Fruit fly (Drosophila melanogaster) whole organism, embryonic: ENCODE results near the gene CG14684.

Source experiments
- Abd-B ChIP-seq: fragments of 200-800 bp; sonication (Bioruptor generic); optimal IDR thresholded peaks from 2 replicates; lab custom pipeline; 2018; ENCODE audit warnings: missing biosample characterization, mild to moderate bottlenecking, missing genetic modification characterization, moderate library complexity
- Bdp1 ChIP-seq: fragments of 200-800 bp; sonication (Bioruptor generic); optimal IDR thresholded peaks from 3 replicates; lab custom pipeline; 2016; ENCODE audit warnings: missing biosample characterization, missing genetic modification characterization
- Bgb ChIP-seq: fragments of 200-800 bp; sonication (Bioruptor generic); IDR thresholded peaks from 2 replicates; pipeline ENCODE4 v1.3.6; 2022; ENCODE audit warnings: missing biosample characterization, missing genetic modification characterization; ENCODE audit not compliant: partially characterized antibody
- CG10147 ChIP-seq: fragments of 200-800 bp; sonication (Bioruptor generic); optimal IDR thresholded peaks from 2 replicates; lab custom pipeline; 2019; ENCODE audit warnings: missing biosample characterization, mild to moderate bottlenecking, missing genetic modification characterization, moderate library complexity
- CG13123 ChIP-seq: fragments of 200-800 bp; sonication (Bioruptor generic); optimal IDR thresholded peaks from 2 replicates; lab custom pipeline; 2016; ENCODE audit warnings: missing biosample characterization, missing genetic modification characterization
- CG13424 ChIP-seq: fragments of 200-800 bp; sonication (Bioruptor generic); optimal IDR thresholded peaks from 2 replicates; lab custom pipeline; 2019; ENCODE audit warnings: missing biosample characterization, mild to moderate bottlenecking, missing genetic modification characterization, moderate library complexity
- CG14860 ChIP-seq: fragments of 200-800 bp; sonication (Bioruptor generic); IDR thresholded peaks from 3 replicates; pipeline ENCODE4 v1.3.6; 2022; ENCODE audit warnings: missing biosample characterization, missing genetic modification characterization; ENCODE audit not compliant: partially characterized antibody
- CG15269 ChIP-seq: fragments of 200-800 bp; sonication (Bioruptor generic); optimal IDR thresholded peaks from 2 replicates; lab custom pipeline; 2018; ENCODE audit warnings: missing biosample characterization, mild to moderate bottlenecking, missing genetic modification characterization, moderate library complexity
- CG1529 ChIP-seq: fragments of 200-800 bp; sonication (Bioruptor generic); optimal IDR thresholded peaks from 3 replicates; lab custom pipeline; 2018; ENCODE audit warnings: missing biosample characterization, missing genetic modification characterization
- CG1603 ChIP-seq: fragments of 200-800 bp; sonication (Bioruptor generic); optimal IDR thresholded peaks from 2 replicates; lab custom pipeline; 2019; ENCODE audit warnings: missing biosample characterization, mild to moderate bottlenecking, missing genetic modification characterization, moderate library complexity
- CG17328 ChIP-seq: fragments of 200-800 bp; sonication (Bioruptor generic); IDR thresholded peaks from 2 replicates; pipeline ENCODE4 v1.3.6; 2022; ENCODE audit warnings: missing biosample characterization, missing genetic modification characterization
- CG17361 ChIP-seq: fragments of 200-800 bp; sonication (Bioruptor generic); IDR thresholded peaks from 3 replicates; pipeline ENCODE4 v1.3.6; 2022; ENCODE audit warnings: missing biosample characterization, missing genetic modification characterization
- CG18476 ChIP-seq: fragments of 200-800 bp; sonication (Bioruptor generic); optimal IDR thresholded peaks from 2 replicates; lab custom pipeline; 2016; ENCODE audit warnings: missing biosample characterization, mild to moderate bottlenecking, missing genetic modification characterization
- CG18619 ChIP-seq: fragments of 200-800 bp; sonication (Bioruptor generic); optimal IDR thresholded peaks from 3 replicates; lab custom pipeline; 2017; ENCODE audit warnings: missing biosample characterization, mild to moderate bottlenecking, missing genetic modification characterization
- CG2678 ChIP-seq: fragments of 200-800 bp; sonication (Bioruptor generic); optimal IDR thresholded peaks from 3 replicates; lab custom pipeline; 2019; ENCODE audit warnings: missing biosample characterization, mild to moderate bottlenecking, missing genetic modification characterization, moderate library complexity
- CG6272 ChIP-seq: fragments of 200-800 bp; sonication (Bioruptor generic); IDR thresholded peaks from 2 replicates; pipeline ENCODE4 v1.3.6; 2022; ENCODE audit warnings: missing biosample characterization, missing genetic modification characterization
- CG7839 ChIP-seq: fragments of 200-800 bp; sonication (Bioruptor generic); optimal IDR thresholded peaks from 3 replicates; lab custom pipeline; 2018; ENCODE audit warnings: missing biosample characterization, mild to moderate bottlenecking, missing genetic modification characterization, moderate library complexity
- CG7987 ChIP-seq: fragments of 200-800 bp; sonication (Bioruptor generic); optimal IDR thresholded peaks from 2 replicates; lab custom pipeline; 2018; ENCODE audit warnings: missing biosample characterization, mild to moderate bottlenecking, missing genetic modification characterization, moderate library complexity
- CG9932 ChIP-seq: fragments of 200-800 bp; sonication (Bioruptor generic); IDR thresholded peaks from 2 replicates; pipeline ENCODE4 v1.3.6; 2022; ENCODE audit warnings: missing biosample characterization, missing genetic modification characterization
- D ChIP-seq, 2 experiments: fragments of 200-800 bp in 1 of 2; fragments of >200 bp in 1 of 2; sonication (Bioruptor generic) in 1 of 2; optimal IDR thresholded peaks; 2 replicates in 1 of 2; 3 replicates in 1 of 2; lab custom pipeline; 2017; ENCODE audit warnings: mild to moderate bottlenecking in 1 of 2, missing biosample characterization in 1 of 2, missing genetic modification characterization in 1 of 2, missing genetic modification reagents in 1 of 2
- Dfd ChIP-seq, 2 experiments: fragments of >200 bp; optimal IDR thresholded peaks; 2 replicates each; lab custom pipeline; 2017; ENCODE audit warnings: missing biosample characterization in 2 of 2, missing genetic modification characterization in 2 of 2
- H2.0 ChIP-seq: fragments of 200-800 bp; sonication (Bioruptor generic); IDR thresholded peaks from 2 replicates; pipeline ENCODE4 v1.3.6; 2022; ENCODE audit warnings: missing biosample characterization, missing genetic modification characterization
- Hsf ChIP-seq: fragments of 200-800 bp; sonication (Bioruptor generic); optimal IDR thresholded peaks from 3 replicates; lab custom pipeline; 2016; ENCODE audit warnings: missing biosample characterization, missing genetic modification characterization
- Jarid2 ChIP-seq: fragments of 200-800 bp; sonication (Bioruptor generic); optimal IDR thresholded peaks from 3 replicates; lab custom pipeline; 2017; ENCODE audit warnings: mild to moderate bottlenecking, missing biosample characterization, missing genetic modification reagents, missing genetic modification characterization
- Lpt ChIP-seq: fragments of >200 bp; optimal IDR thresholded peaks from 2 replicates; lab custom pipeline; 2018; ENCODE audit warnings: missing biosample characterization, missing genetic modification characterization
- Med ChIP-seq: fragments of 200-800 bp; sonication (Bioruptor generic); peaks from one replicate; lab custom pipeline; 2016; ENCODE audit warnings: missing biosample characterization, missing genetic modification characterization, mild to moderate bottlenecking, inconsistent platforms, moderate library complexity
- NFAT ChIP-seq: fragments of 200-800 bp; sonication (Bioruptor generic); IDR thresholded peaks from 2 replicates; pipeline ENCODE4 v1.3.6; 2022; ENCODE audit warnings: missing biosample characterization, missing genetic modification characterization
- Nf-YA ChIP-seq: fragments of 200-800 bp; sonication (Bioruptor generic); IDR thresholded peaks from 2 replicates; pipeline ENCODE4 v1.3.6; 2022; ENCODE audit warnings: missing biosample characterization, missing genetic modification characterization
- Opbp ChIP-seq: fragments of 200-800 bp; sonication (Bioruptor generic); IDR thresholded peaks from 3 replicates; pipeline ENCODE4 v1.3.6; 2022; ENCODE audit warnings: missing biosample characterization, missing genetic modification characterization; ENCODE audit not compliant: partially characterized antibody
- Pdp1 ChIP-seq, 2 experiments: fragments of 200-800 bp; sonication (Bioruptor generic); optimal IDR thresholded peaks; 3 replicates each; lab custom pipeline; 2016; ENCODE audit warnings: missing biosample characterization in 2 of 2, missing genetic modification characterization in 2 of 2, mild to moderate bottlenecking in 1 of 2, moderate library complexity in 1 of 2
- Six4 ChIP-seq: fragments of 200-800 bp; sonication (Bioruptor generic); optimal IDR thresholded peaks from 2 replicates; lab custom pipeline; 2016; ENCODE audit warnings: missing biosample characterization, missing genetic modification characterization
- Stat92E ChIP-seq, 3 experiments: fragments of >200 bp in 2 of 3; fragments of 200-800 bp in 1 of 3; sonication (Bioruptor generic) in 1 of 3; optimal IDR thresholded peaks; 2 replicates each; lab custom pipeline; 2017 to 2019; ENCODE audit warnings: missing biosample characterization in 3 of 3, missing genetic modification characterization in 3 of 3, mild to moderate bottlenecking in 1 of 3, moderate library complexity in 1 of 3
- Vsx1 ChIP-seq: fragments of 200-800 bp; sonication (Bioruptor generic); optimal IDR thresholded peaks from 2 replicates; lab custom pipeline; 2017; ENCODE audit warnings: missing biosample characterization, mild to moderate bottlenecking, missing genetic modification characterization, missing genetic modification reagents
- corto ChIP-seq: fragments of 200-800 bp; sonication (Bioruptor generic); optimal IDR thresholded peaks from 2 replicates; lab custom pipeline; 2016; ENCODE audit warnings: missing biosample characterization, mild to moderate bottlenecking, missing genetic modification characterization, moderate library complexity
- crol ChIP-seq: fragments of 200-800 bp; sonication (Bioruptor generic); IDR thresholded peaks from 2 replicates; pipeline ENCODE4 v1.3.6; 2022; ENCODE audit warnings: missing biosample characterization, missing genetic modification characterization
- cwo ChIP-seq: fragments of 200-800 bp; sonication (Bioruptor generic); optimal IDR thresholded peaks from 3 replicates; lab custom pipeline; 2017; ENCODE audit warnings: missing biosample characterization, missing genetic modification characterization, mild to moderate bottlenecking, moderate library complexity, missing genetic modification reagents
- da ChIP-seq: fragments of 200-800 bp; sonication (Bioruptor generic); optimal IDR thresholded peaks from 2 replicates; lab custom pipeline; 2016; ENCODE audit warnings: missing biosample characterization, missing genetic modification characterization
- disco-r ChIP-seq: fragments of 200-800 bp; sonication (Bioruptor generic); optimal IDR thresholded peaks from 2 replicates; lab custom pipeline; 2016; ENCODE audit warnings: missing biosample characterization, missing genetic modification characterization
- dysf ChIP-seq: fragments of 200-800 bp; sonication (Bioruptor generic); IDR thresholded peaks from 3 replicates; pipeline ENCODE4 v1.3.6; 2022; ENCODE audit warnings: missing biosample characterization, missing genetic modification characterization
- en ChIP-seq: fragments of 200-800 bp; sonication (Bioruptor generic); optimal IDR thresholded peaks from 2 replicates; lab custom pipeline; 2016; ENCODE audit warnings: missing biosample characterization, missing genetic modification characterization
- exex ChIP-seq: fragments of 200-800 bp; sonication (Bioruptor generic); optimal IDR thresholded peaks from 4 replicates; lab custom pipeline; 2018; ENCODE audit warnings: missing biosample characterization, mild to moderate bottlenecking, missing genetic modification characterization, moderate library complexity
- eyg ChIP-seq: fragments of 200-800 bp; sonication (Bioruptor generic); optimal IDR thresholded peaks from 3 replicates; lab custom pipeline; 2016; ENCODE audit warnings: missing biosample characterization, missing genetic modification characterization
- fd102C ChIP-seq: fragments of 200-800 bp; sonication (Bioruptor generic); optimal IDR thresholded peaks from 2 replicates; lab custom pipeline; 2018; ENCODE audit warnings: missing biosample characterization, mild to moderate bottlenecking, missing genetic modification characterization, moderate library complexity
- luna ChIP-seq: fragments of 200-800 bp; sonication (Bioruptor generic); optimal IDR thresholded peaks from 2 replicates; lab custom pipeline; 2016; ENCODE audit warnings: missing biosample characterization, missing genetic modification characterization
- nau ChIP-seq: fragments of 200-800 bp; sonication (Bioruptor generic); optimal IDR thresholded peaks from 3 replicates; lab custom pipeline; 2017; ENCODE audit warnings: missing biosample characterization, mild to moderate bottlenecking, missing genetic modification characterization, missing genetic modification reagents
- phol ChIP-seq: fragments of 200-800 bp; sonication (Bioruptor generic); optimal IDR thresholded peaks from 3 replicates; lab custom pipeline; 2018; ENCODE audit warnings: missing biosample characterization, mild to moderate bottlenecking, missing genetic modification characterization, moderate library complexity
- sens-2 ChIP-seq: fragments of 200-800 bp; sonication (Bioruptor generic); IDR thresholded peaks from 2 replicates; pipeline ENCODE4 v1.3.6; 2022; ENCODE audit warnings: missing biosample characterization, missing genetic modification characterization
- ssp ChIP-seq: fragments of 200-800 bp; sonication (Bioruptor generic); IDR thresholded peaks from 2 replicates; pipeline ENCODE4 v1.3.6; 2022; ENCODE audit warnings: missing biosample characterization, missing genetic modification characterization
- toy ChIP-seq: fragments of 200-800 bp; sonication (Bioruptor generic); IDR thresholded peaks from 2 replicates; pipeline ENCODE4 v1.3.6; 2022; ENCODE audit warnings: missing biosample characterization, missing genetic modification characterization
- vfl ChIP-seq: fragments of 200-800 bp; sonication (Bioruptor generic); optimal IDR thresholded peaks from 2 replicates; lab custom pipeline; 2016; ENCODE audit warnings: missing biosample characterization, missing genetic modification characterization
- yki ChIP-seq: fragments of >200 bp; optimal IDR thresholded peaks from 3 replicates; lab custom pipeline; 2018

The CG14684 gene

DNA sequence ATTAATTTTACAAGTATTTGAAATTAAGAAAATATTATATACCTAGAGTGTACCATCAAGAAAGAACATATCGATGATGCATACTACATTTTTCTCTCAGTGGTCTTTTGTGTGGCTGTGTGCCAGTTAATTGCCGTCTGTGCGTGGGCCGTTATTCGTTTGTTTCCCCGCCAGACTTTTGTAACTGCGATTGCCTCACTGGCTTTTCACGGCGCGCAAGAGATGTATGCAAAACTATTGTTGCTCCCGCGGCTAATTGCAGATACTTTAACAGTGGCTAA is 25.2 kb upstream of the CG14684 start (continued):
- TF ChIP-seq Dfd (GFP tag; optimal IDR thresholded peaks at IDR 0.05; lab: Kevin White, UChicago) (no peak), luna (no peak), CG10147 (GFP tag; lab: Kevin White, UChicago) (no peak), CG7987 (GFP tag; lab: Kevin White, UChicago) (peak; percentile 12), Opbp (GFP tag; lab: Robert Waterston, UW) (no peak), exex (tag; lab: Kevin White, UChicago) (no peak), Abd-B (no peak), Bdp1 (peak; percentile 0), eyg (GFP tag; lab: Kevin White, UChicago) (no peak), Jarid2 (no peak), Pdp1 (GFP tag; optimal IDR thresholded peaks at IDR 0.05; lab: Kevin White, UChicago) (no peak), CG13123 (GFP tag; lab: Kevin White, UChicago) (no peak), sens-2 (GFP tag; lab: Robert Waterston, UW) (peak; percentile 55; the same call in 1 of the 2 replicates), CG1529 (GFP tag; lab: Kevin White, UChicago) (no peak), Six4 (no peak), CG1603 (tag; lab: Kevin White, UChicago) (peak; percentile 62), phol (peak; percentile 49), da (no peak), CG17328 (peak; percentile 63; the same call in 1 of the 2 replicates), corto (GFP tag; lab: Kevin White, UChicago) (no peak), Hsf (GFP tag; lab: Kevin White, UChicago) (no peak), CG13424 (tag; lab: Kevin White, UChicago) (peak; percentile 2), vfl (GFP tag; lab: Kevin White, UChicago) (no peak), cwo (GFP tag; lab: Kevin White, UChicago) (no peak), ssp (GFP tag; lab: Robert Waterston, UW) (peak; percentile 25; the same call in 1 of the 2 replicates), disco-r (no peak), Vsx1 (GFP tag; lab: Kevin White, UChicago) (peak; percentile 32), CG6272 (peak; percentile 32; the same call in 1 of the 2 replicates), D (optimal IDR thresholded peaks at IDR 0.05; lab: Kevin White, UChicago) (no peak), D (GFP tag; optimal IDR thresholded peaks at IDR 0.05; lab: Kevin White, UChicago) (no peak), dysf (GFP tag; lab: Robert Waterston, UW) (peak; percentile 71), fd102C (GFP tag; lab: Kevin White, UChicago) (peak; percentile 28), Nf-YA (GFP tag; lab: Robert Waterston, UW) (peak; percentile 77), CG18619 (GFP tag; lab: Kevin White, UChicago) (no peak), CG14860 (GFP tag; lab: Robert Waterston, UW) (no peak), NFAT (GFP tag; lab: Robert Waterston, UW) (peak; percentile 48), Stat92E (GFP tag; optimal IDR thresholded peaks at IDR 0.05; lab: Kevin White, UChicago) (no peak), CG17361 (GFP tag; lab: Robert Waterston, UW) (no peak), nau (no peak), Med (GFP tag; lab: Kevin White, UChicago) (peak; percentile 74), crol (no peak), CG9932 (peak; percentile 35), CG15269 (tag; lab: Kevin White, UChicago) (peak; percentile 44), H2.0 (GFP tag; lab: Robert Waterston, UW) (peak; percentile 46; the same call in 1 of the 2 replicates), CG18476 (no peak), Lpt (GFP tag; lab: Kevin White, UChicago) (no peak), en (GFP tag; lab: Kevin White, UChicago) (no peak), CG2678 (tag; lab: Kevin White, UChicago) (no peak), yki (lab: Kevin White, UChicago) (no peak), toy (GFP tag; lab: Robert Waterston, UW) (0 out of 2 replicates have a peak, but pooled peaks have one; percentile 42), CG7839 (no peak), Bgb (no peak)
